Fruit fly (Drosophila melanogaster) S2 (cell line): ENCODE measurements around the gene sina.

Source experiments
- CG8478 ChIP-seq: fragments of >200 bp; optimal IDR thresholded peaks from 2 replicates; lab custom pipeline; 2018
- CTCF ChIP-seq, 2 experiments: fragments of >200 bp; optimal IDR thresholded peaks; 2 replicates each; lab custom pipeline; 2018

DNA sequence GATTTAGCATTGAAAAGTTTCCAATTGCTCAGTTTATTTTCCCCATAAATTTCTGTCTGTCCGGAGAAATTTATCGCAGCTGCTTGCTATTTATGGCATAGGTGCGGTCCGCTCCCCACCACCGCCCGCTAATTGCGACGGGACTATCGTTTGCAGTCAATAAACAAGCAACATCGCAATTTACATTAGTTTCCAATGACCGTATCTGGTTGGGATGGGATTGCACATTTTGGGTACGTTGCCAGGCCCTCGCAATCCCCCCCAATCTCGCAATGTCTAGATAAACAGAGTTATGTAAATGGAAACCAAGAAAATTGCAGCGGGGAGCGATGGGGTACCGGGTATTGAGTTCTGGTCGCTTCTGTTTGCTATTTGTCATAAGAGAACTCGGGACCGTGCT lies 48.9 kb upstream of the sina start, which contains the start of gene nudC:
- TF ChIP-seq CTCF (optimal IDR thresholded peaks at IDR 0.05; lab: Kevin White, UChicago) (no peak), CG8478 (lab: Kevin White, UChicago) (no peak)
